Worm (Caenorhabditis elegans) whole organism, L3 larva: ENCODE measurements around the gene K09E9.4.

Source experiments
- nfya-1 ChIP-seq: sonication (generic microtip); optimal IDR thresholded peaks from 2 replicates; lab custom pipeline; 2017; ENCODE audit warnings: missing genetic modification characterization, mild to moderate bottlenecking, missing compliant biosample characterization, antibody characterized with exemption, moderate library complexity; ENCODE audit not compliant: insufficient read depth
- sea-2 ChIP-seq: fragments of 150-350 bp; sonication (generic microtip); optimal IDR thresholded peaks from 4 replicates; lab custom pipeline; 2014; ENCODE audit warnings: missing biosample characterization, missing genetic modification reagents, missing genetic modification characterization

DNA sequence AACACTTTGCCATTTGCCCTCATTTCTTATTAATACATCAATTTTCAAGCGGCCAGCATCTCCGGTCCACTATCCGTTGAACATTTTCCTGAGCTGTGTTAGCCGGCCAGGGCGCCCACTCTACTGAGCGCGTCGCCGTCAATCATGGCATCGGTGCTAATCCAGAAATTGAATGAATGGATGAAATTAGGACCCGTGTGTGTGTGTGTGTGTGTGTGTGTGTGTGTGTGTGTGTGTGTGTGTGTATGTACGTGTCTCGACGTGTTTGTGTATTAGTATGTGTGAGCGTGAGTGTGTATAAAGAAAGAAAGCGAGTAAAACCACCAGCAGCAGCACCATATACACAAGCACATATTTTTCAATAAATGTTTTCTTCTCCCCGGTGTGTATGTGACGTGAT, 23.0 kb upstream of the K09E9.4 start:
- TF ChIP-seq nfya-1 (tag; lab: Kevin White, UChicago), result no peak
- no peak for TF ChIP-seq sea-2 (GFP tag; lab: Kevin White, UChicago)
